Fruit fly (Drosophila melanogaster) whole organism, adult: ENCODE measurements around the gene CG32548.

Experiments used
- CG12768 ChIP-seq: fragments of 200-800 bp; sonication (Bioruptor generic); optimal IDR thresholded peaks from 2 replicates; lab custom pipeline; 2017; ENCODE audit warnings: missing biosample characterization, missing genetic modification characterization, mild to moderate bottlenecking, moderate library complexity, missing genetic modification reagents
- CG14711 ChIP-seq: fragments of 200-800 bp; sonication (Bioruptor generic); optimal IDR thresholded peaks from 2 replicates; lab custom pipeline; 2018; ENCODE audit warnings: missing biosample characterization, mild to moderate bottlenecking, missing genetic modification characterization, moderate library complexity
- CG33017 ChIP-seq: fragments of 200-800 bp; sonication (Bioruptor generic); optimal IDR thresholded peaks from 2 replicates; lab custom pipeline; 2018; ENCODE audit warnings: missing biosample characterization, mild to moderate bottlenecking, missing genetic modification characterization, moderate library complexity
- CG5204 ChIP-seq: fragments of 200-800 bp; sonication (Bioruptor generic); optimal IDR thresholded peaks from 2 replicates; lab custom pipeline; 2016; ENCODE audit warnings: missing biosample characterization, missing genetic modification characterization
- CG7045 ChIP-seq: fragments of 200-800 bp; sonication (Bioruptor generic); optimal IDR thresholded peaks from 2 replicates; lab custom pipeline; 2017; ENCODE audit warnings: missing biosample characterization, mild to moderate bottlenecking, missing genetic modification characterization
- CG7101 ChIP-seq: fragments of 200-800 bp; sonication (Bioruptor generic); optimal IDR thresholded peaks from 2 replicates; lab custom pipeline; 2018; ENCODE audit warnings: missing biosample characterization, mild to moderate bottlenecking, missing genetic modification characterization, moderate library complexity
- Clk ChIP-seq: fragments of 200-800 bp; sonication (Bioruptor generic); optimal IDR thresholded peaks from 2 replicates; lab custom pipeline; 2017; ENCODE audit warnings: missing biosample characterization, missing genetic modification characterization
- Crg-1 ChIP-seq: fragments of 200-800 bp; sonication (Bioruptor generic); optimal IDR thresholded peaks from 2 replicates; lab custom pipeline; 2016; ENCODE audit warnings: missing biosample characterization, missing genetic modification characterization
- Hr96 ChIP-seq: fragments of 200-800 bp; sonication (Bioruptor generic); optimal IDR thresholded peaks from 2 replicates; lab custom pipeline; 2016; ENCODE audit warnings: missing biosample characterization, missing genetic modification characterization
- Mnt ChIP-seq: fragments of 200-800 bp; sonication (Bioruptor generic); optimal IDR thresholded peaks from 2 replicates; lab custom pipeline; 2016; ENCODE audit warnings: missing biosample characterization, mild to moderate bottlenecking, missing genetic modification characterization
- cnc ChIP-seq, 2 experiments: fragments of >200 bp; optimal IDR thresholded peaks; 2 replicates each; lab custom pipeline; 2017
- ovo ChIP-seq: fragments of 200-800 bp; sonication (Bioruptor generic); optimal IDR thresholded peaks from 2 replicates; lab custom pipeline; 2016; ENCODE audit warnings: missing biosample characterization, missing genetic modification characterization
- pad ChIP-seq: fragments of 200-800 bp; sonication (Bioruptor generic); optimal IDR thresholded peaks from 3 replicates; lab custom pipeline; 2017; ENCODE audit warnings: missing biosample characterization, missing genetic modification characterization, mild to moderate bottlenecking, moderate library complexity, missing genetic modification reagents
- toe ChIP-seq: fragments of 200-800 bp; sonication (Bioruptor generic); optimal IDR thresholded peaks from 2 replicates; lab custom pipeline; 2016; ENCODE audit warnings: missing biosample characterization, missing genetic modification characterization

- TF ChIP-seq Crg-1 (GFP tag; lab: Kevin White, UChicago) (no peak), CG7101 (no peak), Mnt (no peak), cnc (optimal IDR thresholded peaks at IDR 0.05; lab: Kevin White, UChicago) (no peak), ovo (GFP tag; lab: Kevin White, UChicago) (no peak), CG7045 (GFP tag; lab: Kevin White, UChicago) (no peak), Hr96 (no peak), CG14711 (no peak), toe (GFP tag; lab: Kevin White, UChicago) (no peak), CG12768 (no peak), CG5204 (GFP tag; lab: Kevin White, UChicago) (no peak), CG33017 (tag; lab: Kevin White, UChicago) (no peak), Clk (GFP tag; lab: Kevin White, UChicago) (no peak), pad (no peak)
Measured at dm6 chrX:18385801-18386200, 54.6 kb downstream of the CG32548 start.
